Fruit fly (Drosophila melanogaster): Measurements from ENCODE around the gene Mnt.

Gene Mnt

DNA sequence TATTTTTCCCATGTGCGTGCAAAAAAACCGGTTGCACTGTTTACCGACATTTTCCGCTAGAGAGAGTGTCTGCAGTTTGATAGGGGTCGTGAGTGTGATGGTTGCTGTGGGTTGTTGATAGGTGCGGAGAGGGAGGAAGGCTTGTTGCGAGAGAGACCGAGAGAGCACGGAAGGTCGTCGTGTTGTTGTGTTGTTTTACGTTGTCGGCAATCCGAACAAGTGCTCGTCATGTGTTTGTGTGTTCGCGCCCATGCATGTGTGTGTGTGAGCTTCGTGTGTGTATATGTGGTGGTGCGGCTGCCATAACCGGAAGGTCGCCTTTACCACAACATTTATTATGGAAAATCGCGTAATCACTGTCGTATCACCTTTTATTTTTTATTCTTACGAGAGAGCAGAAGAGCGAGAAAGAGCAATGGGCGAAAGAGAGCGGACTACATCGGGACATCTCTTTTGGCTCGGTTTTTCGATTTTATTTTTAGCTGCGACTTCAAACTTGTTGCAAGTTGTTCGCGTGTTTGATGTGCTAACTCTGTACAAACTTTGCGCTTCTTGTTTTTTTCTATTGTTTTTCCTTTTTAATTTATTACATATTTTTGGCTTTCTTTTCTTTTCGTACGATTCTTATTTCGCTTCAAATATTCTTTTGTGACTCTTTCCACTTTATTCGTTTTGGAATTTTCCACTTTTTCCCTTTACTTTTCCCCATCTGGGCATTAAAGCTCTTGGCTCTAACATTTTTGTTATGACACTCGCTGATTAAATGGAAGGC lies 73.1 kb downstream of the Mnt start (continued):
- TF ChIP-seq CG34224 (GFP tag; IDR thresholded peaks at IDR 0.05; ENCODE audit: partially characterized antibody) (peak; percentile 35; the same call in 1 of the 3 replicates), p53 (GFP tag; optimal IDR thresholded peaks at IDR 0.05) (no peak), bab2 (GFP tag; optimal IDR thresholded peaks at IDR 0.05) (no peak), Jarid2 (GFP tag; optimal IDR thresholded peaks at IDR 0.05) (no peak), vvl (GFP tag; IDR thresholded peaks at IDR 0.05) (0 out of 2 replicates have a peak, but pooled peaks have one; percentile 3), CG5180 (GFP tag; optimal IDR thresholded peaks at IDR 0.05) (peak; percentile 98), Dek (tag; optimal IDR thresholded peaks at IDR 0.05) (no peak), CG1603 (tag; optimal IDR thresholded peaks at IDR 0.05) (peak; percentile 16), bbx (GFP tag; IDR thresholded peaks at IDR 0.05; ENCODE audit: partially characterized antibody) (peak; percentile 65; the same call in 1 of the 2 replicates), nerfin-1 (tag; optimal IDR thresholded peaks at IDR 0.05) (peak; percentile 29), CG3995 (GFP tag; optimal IDR thresholded peaks at IDR 0.05) (no peak), CG17186 (GFP tag; optimal IDR thresholded peaks at IDR 0.05) (no peak), abd-A (tag; optimal IDR thresholded peaks at IDR 0.05) (peak; percentile 99), ro (GFP tag; IDR thresholded peaks at IDR 0.05) (no peak), CG3838 (GFP tag; optimal IDR thresholded peaks at IDR 0.05) (no peak), mirr (GFP tag; optimal IDR thresholded peaks at IDR 0.05) (peak; percentile 100), Adf1 (GFP tag; IDR thresholded peaks at IDR 0.05) (peak; percentile 81), az2 (GFP tag; optimal IDR thresholded peaks at IDR 0.05) (no peak), CG11456 (GFP tag; IDR thresholded peaks at IDR 0.05) (peak; percentile 30; the same call in 2 of the 3 replicates), run (tag; optimal IDR thresholded peaks at IDR 0.05) (peak; percentile 87), usp (GFP tag; optimal IDR thresholded peaks at IDR 0.05) (no peak), CG11093 (GFP tag; IDR thresholded peaks at IDR 0.05) (no peak), CG34422 (GFP tag; IDR thresholded peaks at IDR 0.05) (no peak), CG8281 (tag; optimal IDR thresholded peaks at IDR 0.05) (no peak), ftz-f1 (GFP tag; optimal IDR thresholded peaks at IDR 0.05) (peak; percentile 97), CG2875 (GFP tag; optimal IDR thresholded peaks at IDR 0.05) (no peak), ci (GFP tag; IDR thresholded peaks at IDR 0.05) (peak; percentile 40; the same call in 1 of the 3 replicates), Side (GFP tag; optimal IDR thresholded peaks at IDR 0.05) (peak; percentile 49), sna (GFP tag; IDR thresholded peaks at IDR 0.05; ENCODE audit: partially characterized antibody) (no peak), CG7839 (tag; optimal IDR thresholded peaks at IDR 0.05) (no peak), CG11723 (GFP tag; optimal IDR thresholded peaks at IDR 0.05) (no peak), HmgZ (tag; optimal IDR thresholded peaks at IDR 0.05) (peak; percentile 50), CG10543 (GFP tag; optimal IDR thresholded peaks at IDR 0.05) (peak; percentile 61), ara (GFP tag; IDR thresholded peaks at IDR 0.05) (no peak), peb (GFP tag; IDR thresholded peaks at IDR 0.05) (no peak), Camta (GFP tag; optimal IDR thresholded peaks at IDR 0.05) (no peak), CG14965 (GFP tag; optimal IDR thresholded peaks at IDR 0.05; ENCODE audit: borderline replicate concordance) (no peak), pfk (GFP tag; optimal IDR thresholded peaks at IDR 0.05) (peak; percentile 17), crol (GFP tag; IDR thresholded peaks at IDR 0.05) (peak; percentile 98), ERR (GFP tag; optimal IDR thresholded peaks at IDR 0.05) (peak; percentile 83), CG13894 (tag; optimal IDR thresholded peaks at IDR 0.05) (peak; percentile 73), sd (tag; optimal IDR thresholded peaks at IDR 0.05) (peak; percentile 44), CG6272 (GFP tag; IDR thresholded peaks at IDR 0.05) (no peak), cwo (GFP tag; optimal IDR thresholded peaks at IDR 0.05) (no peak), pzg (GFP tag; optimal IDR thresholded peaks at IDR 0.05) (no peak), Fer2 (tag; optimal IDR thresholded peaks at IDR 0.05) (no peak), CG14441 (GFP tag; IDR thresholded peaks at IDR 0.05) (no peak), CTCF (GFP tag; optimal IDR thresholded peaks at IDR 0.05) (peak; percentile 79), scrt (GFP tag; optimal IDR thresholded peaks at IDR 0.05) (no peak)
